Worm (Caenorhabditis elegans) whole organism, L4/young adult: Measurements from ENCODE around the gene bus-18.

ENCODE experiments used
- dao-5 ChIP-seq: sonication (generic microtip); optimal IDR thresholded peaks from 2 replicates; lab custom pipeline; 2016; ENCODE audit warnings: missing genotype, missing genetic modification characterization, moderate library complexity, missing compliant biosample characterization
- him-1 ChIP-seq: sonication (generic microtip); optimal IDR thresholded peaks from 2 replicates; lab custom pipeline; 2016; ENCODE audit warnings: missing genotype, missing genetic modification reagents, missing genetic modification characterization, missing compliant biosample characterization

DNA sequence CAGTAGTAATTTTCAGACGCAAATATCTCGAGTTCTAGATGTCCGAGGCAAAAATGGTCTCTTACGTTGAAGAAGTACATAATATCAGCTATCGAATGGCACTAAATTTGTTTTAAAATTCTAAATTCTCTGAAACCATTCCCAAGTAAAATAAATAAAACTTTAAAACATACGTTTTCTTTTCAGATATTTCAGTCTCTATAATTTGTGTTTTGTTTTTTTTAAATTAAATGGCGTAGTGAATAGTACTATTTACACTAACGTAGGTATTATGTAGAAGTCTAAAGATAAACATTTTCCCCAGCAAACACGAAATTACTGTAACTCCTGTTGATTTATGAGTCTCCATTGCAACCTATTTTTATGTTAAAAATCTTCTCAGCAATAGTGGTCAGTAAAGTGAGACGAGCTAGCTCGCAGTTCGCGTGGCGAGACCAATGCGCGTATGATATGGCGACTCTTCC lies 43.8 kb downstream of the bus-18 start:
- no peak for TF ChIP-seq him-1 (tag; lab: Kevin White, UChicago)
- TF ChIP-seq dao-5 = no peak
